Fruit fly (Drosophila melanogaster): ENCODE data around the gene rgn.

The rgn gene

dm6 chr3L:21453623-21454022 lies 71.3 kb downstream of the rgn start (continued):
- TF ChIP-seq CG34406 (GFP tag; optimal IDR thresholded peaks at IDR 0.05) (peak; percentile 40), CG6163 (GFP tag; IDR thresholded peaks at IDR 0.05) (peak; percentile 75), CG6854 (GFP tag; optimal IDR thresholded peaks at IDR 0.05) (no peak), esn (GFP tag; optimal IDR thresholded peaks at IDR 0.05) (peak; percentile 21), Blimp-1 (GFP tag; optimal IDR thresholded peaks at IDR 0.05) (no peak), svp (GFP tag) (peak; percentile 74), salr (GFP tag; optimal IDR thresholded peaks at IDR 0.05) (peak; percentile 20 to 27), CG11762 (GFP tag; optimal IDR thresholded peaks at IDR 0.05; ENCODE audit: insufficient read depth) (no peak), Hr38 (GFP tag; optimal IDR thresholded peaks at IDR 0.05) (no peak), Sox15 (GFP tag; optimal IDR thresholded peaks at IDR 0.05) (no peak), CG31627 (GFP tag; optimal IDR thresholded peaks at IDR 0.05) (no peak), dsx (GFP tag; optimal IDR thresholded peaks at IDR 0.05; ENCODE audit: poor library complexity, severe bottlenecking) (peak; percentile 85), Met (GFP tag; optimal IDR thresholded peaks at IDR 0.05) (peak; percentile 21), Hr4 (GFP tag; optimal IDR thresholded peaks at IDR 0.05) (peak; percentile 35), CG8319 (GFP tag; optimal IDR thresholded peaks at IDR 0.05) (no peak), OdsH (GFP tag; optimal IDR thresholded peaks at IDR 0.05) (peak; percentile 35), CG1621 (tag; optimal IDR thresholded peaks at IDR 0.05) (peak; percentile 73), achi (GFP tag; optimal IDR thresholded peaks at IDR 0.05) (peak; percentile 52), fd59A (GFP tag; optimal IDR thresholded peaks at IDR 0.05) (peak; percentile 48), CG6276 (GFP tag; optimal IDR thresholded peaks at IDR 0.05) (no peak), CG11902 (GFP tag; optimal IDR thresholded peaks at IDR 0.05) (no peak), CG3032 (tag; optimal IDR thresholded peaks at IDR 0.05) (peak; percentile 54), Gug (GFP tag; IDR thresholded peaks at IDR 0.05) (no peak), CG10631 (GFP tag; optimal IDR thresholded peaks at IDR 0.05) (peak; percentile 62), vri (GFP tag; optimal IDR thresholded peaks at IDR 0.05) (no peak), spab (GFP tag; optimal IDR thresholded peaks at IDR 0.05) (peak; percentile 64), CG9139 (GFP tag; optimal IDR thresholded peaks at IDR 0.05) (peak; percentile 36), Sox14 (GFP tag; optimal IDR thresholded peaks at IDR 0.05) (peak; percentile 48), fd85E (GFP tag; optimal IDR thresholded peaks at IDR 0.05) (no peak), eg (GFP tag; IDR thresholded peaks at IDR 0.05) (peak; percentile 44; the same call in 1 of the 3 replicates), lz (GFP tag; optimal IDR thresholded peaks at IDR 0.05) (peak; percentile 26), Eip75B (GFP tag; optimal IDR thresholded peaks at IDR 0.05) (peak; percentile 57), acj6 (GFP tag; optimal IDR thresholded peaks at IDR 0.05) (peak; percentile 62), net (GFP tag; optimal IDR thresholded peaks at IDR 0.05) (peak; percentile 11), Ets96B (tag; optimal IDR thresholded peaks at IDR 0.05) (peak; percentile 73), dac (GFP tag; optimal IDR thresholded peaks at IDR 0.05) (no peak)

- TF ChIP-seq Eip78C (GFP tag): peak; percentile 19
- TF ChIP-seq fd85E (GFP tag; optimal IDR thresholded peaks at IDR 0.05): no peak
Observed at dm6 chr3L:21455196-21455595, 72.9 kb downstream of the rgn start.

- TF ChIP-seq pdm3 (GFP tag; optimal IDR thresholded peaks at IDR 0.05) (no peak), fkh (GFP tag; optimal IDR thresholded peaks at IDR 0.05) (peak; percentile 22)
Observed at dm6 chr3L:21458736-21459135, 76.4 kb downstream of the rgn start.

All from whole organism, prepupa.